Worm (Caenorhabditis elegans) whole organism, young adult: ENCODE data around the gene W08A12.2.

Experiments used
- B0035.1 ChIP-seq: sonication (generic microtip); optimal IDR thresholded peaks from 2 replicates; lab custom pipeline; 2016; ENCODE audit warnings: missing genetic modification characterization, mild to moderate bottlenecking, missing compliant biosample characterization, missing genotype, missing genetic modification reagents
- F23B12.7 ChIP-seq: sonication (generic microtip); optimal IDR thresholded peaks from 2 replicates; lab custom pipeline; 2017; ENCODE audit warnings: missing genetic modification characterization, mild to moderate bottlenecking, missing compliant biosample characterization, antibody characterized with exemption, moderate library complexity; ENCODE audit not compliant: insufficient read depth
- attf-6 ChIP-seq: fragments of 200-800 bp; sonication (Bioruptor generic); IDR thresholded peaks from 2 replicates; pipeline ENCODE4 v1.3.6; 2022; ENCODE audit warnings: missing genetic modification reagents, missing genetic modification characterization, missing compliant biosample characterization
- snpc-4 ChIP-seq, 5 experiments: fragments of 150-350 bp in 1 of 5; sonication (generic microtip) in 4 of 5; optimal IDR thresholded peaks; 2 replicates each; lab custom pipeline; 2014 to 2018; ENCODE audit warnings: missing genetic modification characterization in 5 of 5, missing biosample characterization in 3 of 5, antibody characterized with exemption in 2 of 5, mild to moderate bottlenecking in 2 of 5, missing compliant biosample characterization in 2 of 5, missing genotype in 2 of 5, moderate library complexity in 2 of 5, missing genetic modification reagents in 1 of 5

DNA sequence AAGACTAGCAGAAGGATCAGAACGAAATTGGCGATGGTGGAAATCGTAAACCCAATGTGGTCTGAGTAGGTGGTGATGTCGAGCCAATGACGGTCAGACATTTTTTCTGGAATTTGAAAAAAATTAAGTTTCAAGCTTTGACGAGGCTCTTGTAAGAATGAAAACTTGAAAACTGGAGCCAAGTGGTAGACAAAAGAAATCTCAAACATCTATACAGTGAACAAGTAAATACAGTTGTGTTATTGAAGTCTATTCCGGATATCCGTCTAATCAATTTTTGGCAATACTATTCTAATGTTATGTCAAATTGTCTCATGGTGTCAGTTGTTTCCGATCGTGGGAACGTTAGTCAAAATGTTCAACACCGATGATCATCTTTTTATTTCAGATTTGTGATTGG is 18.8 kb downstream of the W08A12.2 start, which contains the start of gene str-113:
- TF ChIP-seq B0035.1 (tag; lab: Kevin White, UChicago) (no peak), snpc-4 (GFP tag; optimal IDR thresholded peaks at IDR 0.05; lab: Kevin White, UChicago) (no peak), snpc-4 (tag; optimal IDR thresholded peaks at IDR 0.05; lab: Kevin White, UChicago) (no peak), attf-6 (no peak), F23B12.7 (tag; lab: Kevin White, UChicago) (no peak)
